Worm (Caenorhabditis elegans) whole organism, young adult: Measurements from ENCODE around the gene F46C5.2.

Source experiments
- B0035.1 ChIP-seq: sonication (generic microtip); optimal IDR thresholded peaks from 2 replicates; lab custom pipeline; 2016; ENCODE audit warnings: missing genetic modification characterization, mild to moderate bottlenecking, missing compliant biosample characterization, missing genotype, missing genetic modification reagents
- B0336.3 ChIP-seq: fragments of 200-800 bp; sonication (Bioruptor generic); IDR thresholded peaks from 2 replicates; pipeline ENCODE4 v1.3.6; 2022; ENCODE audit warnings: missing genetic modification characterization, missing compliant biosample characterization
- C17E4.6 ChIP-seq: fragments of 200-800 bp; sonication (Bioruptor generic); IDR thresholded peaks from 2 replicates; pipeline ENCODE4 v1.3.6; 2022; ENCODE audit warnings: missing genetic modification reagents, missing genetic modification characterization, missing compliant biosample characterization
- D2030.7 ChIP-seq: fragments of 200-800 bp; sonication (Bioruptor generic); IDR thresholded peaks from 2 replicates; pipeline ENCODE4 v1.3.6; 2022; ENCODE audit warnings: missing genetic modification reagents, missing genetic modification characterization, missing compliant biosample characterization
- F22D6.2 ChIP-seq: sonication (generic microtip); optimal IDR thresholded peaks from 2 replicates; lab custom pipeline; 2016; ENCODE audit warnings: mild to moderate bottlenecking, missing genetic modification characterization, missing compliant biosample characterization
- F39B2.1 ChIP-seq: fragments of 200-800 bp; sonication (Bioruptor generic); IDR thresholded peaks from 2 replicates; pipeline ENCODE4 v1.3.6; 2022; ENCODE audit warnings: missing genetic modification reagents, missing genetic modification characterization, missing compliant biosample characterization
- Y67H2A.10 ChIP-seq: fragments of 200-800 bp; sonication (Bioruptor generic); conservative IDR thresholded peaks from 2 replicates; pipeline ENCODE4 v1.3.6; 2022; ENCODE audit warnings: missing genetic modification reagents, missing genetic modification characterization, missing compliant biosample characterization
- akir-1 ChIP-seq: fragments of 200-800 bp; sonication (Bioruptor generic); optimal IDR thresholded peaks from 2 replicates; lab custom pipeline; 2018; ENCODE audit warnings: mild to moderate bottlenecking, missing genetic modification characterization, moderate library complexity, missing compliant biosample characterization
- atf-7 ChIP-seq: sonication (generic microtip); optimal IDR thresholded peaks from 2 replicates; lab custom pipeline; 2017; ENCODE audit warnings: mild to moderate bottlenecking, missing genetic modification characterization, missing compliant biosample characterization
- athp-1 ChIP-seq: sonication (generic microtip); optimal IDR thresholded peaks from 2 replicates; lab custom pipeline; 2017; ENCODE audit warnings: mild to moderate bottlenecking, missing genetic modification characterization, missing compliant biosample characterization
- attf-5 ChIP-seq: fragments of 200-800 bp; sonication (Bioruptor generic); optimal IDR thresholded peaks from 2 replicates; lab custom pipeline; 2018; ENCODE audit warnings: mild to moderate bottlenecking, missing genetic modification characterization, missing compliant biosample characterization
- bed-1 ChIP-seq: fragments of 200-800 bp; sonication (Bioruptor generic); IDR thresholded peaks from 2 replicates; pipeline ENCODE4 v1.3.6; 2022; ENCODE audit warnings: missing genetic modification reagents, missing genetic modification characterization, missing compliant biosample characterization
- ccch-3 ChIP-seq: fragments of 200-800 bp; sonication (Bioruptor generic); optimal IDR thresholded peaks from 2 replicates; lab custom pipeline; 2018; ENCODE audit warnings: mild to moderate bottlenecking, missing genetic modification characterization, missing compliant biosample characterization
- die-1 ChIP-seq: sonication (generic microtip); optimal IDR thresholded peaks from 2 replicates; lab custom pipeline; 2016; ENCODE audit warnings: missing genotype, mild to moderate bottlenecking, missing genetic modification characterization, missing compliant biosample characterization
- efl-1 ChIP-seq: fragments of 150-350 bp; optimal IDR thresholded peaks from 2 replicates; lab custom pipeline; 2014; ENCODE audit warnings: missing biosample characterization, missing genetic modification reagents, missing genetic modification characterization
- egrh-3 ChIP-seq: fragments of 200-800 bp; sonication (Bioruptor generic); IDR thresholded peaks from 2 replicates; pipeline ENCODE4 v1.3.6; 2022; ENCODE audit warnings: missing genetic modification reagents, missing genetic modification characterization, missing compliant biosample characterization
- ekl-4 ChIP-seq: fragments of 200-800 bp; sonication (Bioruptor generic); IDR thresholded peaks from 2 replicates; pipeline ENCODE4 v1.3.6; 2022; ENCODE audit warnings: missing genetic modification reagents, missing genetic modification characterization, missing compliant biosample characterization
- fkh-3 ChIP-seq: sonication (generic microtip); optimal IDR thresholded peaks from 2 replicates; lab custom pipeline; 2016; ENCODE audit warnings: mild to moderate bottlenecking, missing genetic modification characterization, missing compliant biosample characterization
- gei-17 ChIP-seq: fragments of 200-800 bp; sonication (Bioruptor generic); optimal IDR thresholded peaks from 2 replicates; lab custom pipeline; 2018; ENCODE audit warnings: mild to moderate bottlenecking, missing genetic modification characterization, missing compliant biosample characterization
- hrde-1 ChIP-seq: sonication (generic microtip); optimal IDR thresholded peaks from 2 replicates; lab custom pipeline; 2016; ENCODE audit warnings: missing genetic modification characterization, mild to moderate bottlenecking, missing compliant biosample characterization, moderate library complexity, missing genotype, missing genetic modification reagents, borderline replicate concordance
- lag-1 ChIP-seq: fragments of 200-800 bp; sonication (Bioruptor generic); IDR thresholded peaks from 2 replicates; pipeline ENCODE4 v1.3.6; 2022; ENCODE audit warnings: missing genetic modification reagents, missing genetic modification characterization, missing compliant biosample characterization
- let-526 ChIP-seq: fragments of 200-800 bp; sonication (Bioruptor generic); IDR thresholded peaks from 2 replicates; pipeline ENCODE4 v1.3.6; 2022; ENCODE audit warnings: missing genetic modification reagents, missing genetic modification characterization, missing compliant biosample characterization
- lin-26 ChIP-seq: fragments of 200-800 bp; sonication (Bioruptor generic); IDR thresholded peaks from 2 replicates; pipeline ENCODE4 v1.3.6; 2022; ENCODE audit warnings: missing genetic modification reagents, missing genetic modification characterization, missing compliant biosample characterization
- lin-35 ChIP-seq, 3 experiments: fragments of 150-350 bp in 2 of 3; sonication (generic microtip) in 1 of 3; optimal IDR thresholded peaks; 2 replicates each; lab custom pipeline; 2014 to 2018; ENCODE audit warnings: missing biosample characterization in 3 of 3, missing genetic modification characterization in 3 of 3, missing genetic modification reagents in 3 of 3
- lin-54 ChIP-seq: fragments of 200-800 bp; sonication (Bioruptor generic); optimal IDR thresholded peaks from 2 replicates; lab custom pipeline; 2018; ENCODE audit warnings: mild to moderate bottlenecking, missing genetic modification characterization, missing compliant biosample characterization
- madf-10 ChIP-seq: sonication (generic microtip); optimal IDR thresholded peaks from 2 replicates; lab custom pipeline; 2016; ENCODE audit warnings: mild to moderate bottlenecking, missing genetic modification characterization, missing compliant biosample characterization
- madf-3 ChIP-seq: fragments of 200-800 bp; sonication (Bioruptor generic); IDR thresholded peaks from 2 replicates; pipeline ENCODE4 v1.3.6; 2022; ENCODE audit warnings: missing genetic modification reagents, missing genetic modification characterization, missing compliant biosample characterization
- madf-8 ChIP-seq: fragments of 200-800 bp; sonication (Bioruptor generic); conservative IDR thresholded peaks from 2 replicates; pipeline ENCODE4 v1.3.6; 2022; ENCODE audit warnings: missing genetic modification reagents, missing genetic modification characterization, missing compliant biosample characterization
- nfya-2 ChIP-seq: fragments of 200-800 bp; sonication (Bioruptor generic); IDR thresholded peaks from 2 replicates; pipeline ENCODE4 v1.3.6; 2022; ENCODE audit warnings: missing genetic modification reagents, missing genetic modification characterization, missing compliant biosample characterization
- nhr-120 ChIP-seq: fragments of 200-800 bp; sonication (Bioruptor generic); IDR thresholded peaks from 2 replicates; pipeline ENCODE4 v1.3.6; 2022; ENCODE audit warnings: missing genetic modification characterization, missing compliant biosample characterization
- nhr-90 ChIP-seq: sonication (generic microtip); optimal IDR thresholded peaks from 2 replicates; lab custom pipeline; 2016; ENCODE audit warnings: missing genotype, mild to moderate bottlenecking, missing genetic modification characterization, missing compliant biosample characterization
- rcor-1 ChIP-seq: fragments of 200-800 bp; sonication (Bioruptor generic); IDR thresholded peaks from 2 replicates; pipeline ENCODE4 v1.3.6; 2022; ENCODE audit warnings: missing genetic modification reagents, missing genetic modification characterization, missing compliant biosample characterization
- rec-8 ChIP-seq, 2 experiments: sonication (generic microtip); optimal IDR thresholded peaks; 2 replicates each; lab custom pipeline; 2016; ENCODE audit warnings: mild to moderate bottlenecking in 2 of 2, missing genetic modification characterization in 2 of 2, missing genetic modification reagents in 2 of 2, missing genotype in 2 of 2, missing biosample characterization in 1 of 2, missing compliant biosample characterization in 1 of 2, moderate library complexity in 1 of 2
- sdz-38 ChIP-seq: sonication (generic microtip); optimal IDR thresholded peaks from 2 replicates; lab custom pipeline; 2016; ENCODE audit warnings: missing genotype, missing genetic modification characterization, missing compliant biosample characterization
- somi-1 ChIP-seq: fragments of 200-800 bp; sonication (Bioruptor generic); optimal IDR thresholded peaks from 2 replicates; lab custom pipeline; 2018; ENCODE audit warnings: mild to moderate bottlenecking, missing genetic modification characterization, missing compliant biosample characterization
- tbp1 ChIP-seq: fragments of 200-800 bp; sonication (Bioruptor generic); optimal IDR thresholded peaks from 2 replicates; lab custom pipeline; 2018; ENCODE audit warnings: mild to moderate bottlenecking, missing genetic modification characterization, missing compliant biosample characterization
- tbx-9 ChIP-seq: sonication (generic microtip); optimal IDR thresholded peaks from 2 replicates; lab custom pipeline; 2016; ENCODE audit warnings: borderline replicate concordance, missing genetic modification characterization, inconsistent platforms, missing compliant biosample characterization
- tlf-1 ChIP-seq: fragments of 200-800 bp; sonication (Bioruptor generic); optimal IDR thresholded peaks from 2 replicates; lab custom pipeline; 2018; ENCODE audit warnings: mild to moderate bottlenecking, missing genetic modification characterization, missing compliant biosample characterization
- zfh-2 ChIP-seq: fragments of 200-800 bp; sonication (Bioruptor generic); conservative IDR thresholded peaks from 2 replicates; pipeline ENCODE4 v1.3.6; 2022; ENCODE audit warnings: missing genetic modification reagents, missing genetic modification characterization, missing compliant biosample characterization
- zim-3 ChIP-seq: sonication (generic microtip); optimal IDR thresholded peaks from 2 replicates; lab custom pipeline; 2017; ENCODE audit warnings: mild to moderate bottlenecking, missing genetic modification characterization, moderate library complexity, missing compliant biosample characterization
- ztf-18 ChIP-seq: sonication (generic microtip); optimal IDR thresholded peaks from 2 replicates; lab custom pipeline; 2016; ENCODE audit warnings: missing genotype, mild to moderate bottlenecking, missing genetic modification characterization, missing compliant biosample characterization
- ztf-26 ChIP-seq: sonication (generic microtip); optimal IDR thresholded peaks from 2 replicates; lab custom pipeline; 2017; ENCODE audit warnings: missing genetic modification characterization, missing compliant biosample characterization
- ztf-28 ChIP-seq: fragments of 200-800 bp; sonication (Bioruptor generic); IDR thresholded peaks from 2 replicates; pipeline ENCODE4 v1.3.6; 2022; ENCODE audit warnings: missing genetic modification reagents, missing genetic modification characterization, missing compliant biosample characterization
- ztf-6 ChIP-seq: fragments of 200-800 bp; sonication (Bioruptor generic); IDR thresholded peaks from 2 replicates; pipeline ENCODE4 v1.3.6; 2022; ENCODE audit warnings: missing genetic modification reagents, missing genetic modification characterization, missing compliant biosample characterization

Gene F46C5.2

ce11 chrII:8856524-8856923 lies 27.4 kb upstream of the F46C5.2 start:
- TF ChIP-seq zim-3 (tag; lab: Kevin White, UChicago) (no peak), fkh-3 (tag; lab: Kevin White, UChicago) (no peak), gei-17 (GFP tag; lab: Kevin White, UChicago) (no peak), ztf-28 (GFP tag; lab: Robert Waterston, UW) (no peak), let-526 (GFP tag; lab: Robert Waterston, UW) (no peak), C17E4.6 (GFP tag; lab: Robert Waterston, UW) (no peak), egrh-3 (no peak), tbp1 (GFP tag; lab: Kevin White, UChicago) (no peak), sdz-38 (tag; lab: Kevin White, UChicago) (no peak), lin-26 (no peak), athp-1 (no peak), bed-1 (no peak), rec-8 (tag; optimal IDR thresholded peaks at IDR 0.05; lab: Kevin White, UChicago) (no peak)

- no peak for TF ChIP-seq ztf-18
- TF ChIP-seq zfh-2 (GFP tag; lab: Robert Waterston, UW), result no peak
- no peak for TF ChIP-seq ekl-4
- no peak for TF ChIP-seq F22D6.2 (tag; lab: Kevin White, UChicago)
- no peak for TF ChIP-seq B0336.3 (GFP tag; lab: Robert Waterston, UW)
- TF ChIP-seq rcor-1 (GFP tag; lab: Robert Waterston, UW), result no peak
- no peak for TF ChIP-seq attf-5
- TF ChIP-seq ztf-26 (tag; lab: Kevin White, UChicago), result no peak
- no peak for TF ChIP-seq ccch-3 (GFP tag; lab: Kevin White, UChicago)
- no peak for TF ChIP-seq efl-1
- no peak for TF ChIP-seq nfya-2 (GFP tag; lab: Robert Waterston, UW)
- no peak for TF ChIP-seq die-1 (tag; lab: Kevin White, UChicago)
These were observed 25.8 kb upstream of the F46C5.2 start for ce11 chrII:8854874-8855273.

ce11 chrII:8853960-8854359 lies 24.9 kb upstream of the F46C5.2 start:
- no peak for TF ChIP-seq tbx-9
- no peak for TF ChIP-seq nhr-90 (tag; lab: Kevin White, UChicago)
- TF ChIP-seq ekl-4, result no peak
- no peak for TF ChIP-seq hrde-1 (tag; lab: Kevin White, UChicago)

ce11 chrII:8853238-8853637 lies 24.1 kb upstream of the F46C5.2 start:
- TF ChIP-seq madf-10 (tag; lab: Kevin White, UChicago), result no peak
- no peak for TF ChIP-seq D2030.7 (GFP tag; lab: Robert Waterston, UW)
- no peak for TF ChIP-seq ccch-3 (GFP tag; lab: Kevin White, UChicago)
- TF ChIP-seq, all 124 proteins: peak for 0

- TF ChIP-seq nhr-120 (GFP tag; lab: Robert Waterston, UW), result no peak
- no peak for TF ChIP-seq madf-8 (GFP tag; lab: Robert Waterston, UW)
- no peak for TF ChIP-seq ztf-6 (GFP tag; lab: Robert Waterston, UW)
- no peak for TF ChIP-seq atf-7 (tag; lab: Kevin White, UChicago)
- no peak for TF ChIP-seq lag-1
- TF ChIP-seq somi-1 (GFP tag; lab: Kevin White, UChicago), result no peak
- TF ChIP-seq lin-35 (GFP tag; optimal IDR thresholded peaks at IDR 0.05; lab: Kevin White, UChicago), result no peak
- no peak for TF ChIP-seq Y67H2A.10 (GFP tag; lab: Robert Waterston, UW)
- no peak for TF ChIP-seq akir-1 (GFP tag; lab: Kevin White, UChicago)
- no peak for TF ChIP-seq F39B2.1 (GFP tag; lab: Robert Waterston, UW)
- no peak for TF ChIP-seq lin-54 (GFP tag; lab: Kevin White, UChicago)
- TF ChIP-seq efl-1, result no peak
- TF ChIP-seq B0035.1 (tag; lab: Kevin White, UChicago), result no peak
- TF ChIP-seq tlf-1 (GFP tag; lab: Kevin White, UChicago), result no peak
- no peak for TF ChIP-seq ekl-4
- TF ChIP-seq lin-26, result no peak
- no peak for TF ChIP-seq madf-3 (GFP tag; lab: Robert Waterston, UW)
These were observed 23.0 kb upstream of the F46C5.2 start, which contains the start of gene oac-46 for ce11 chrII:8851996-8852587. Gene oac-46 (minus strand): TSS chrII:8852096.
